Worm (Caenorhabditis elegans) whole organism, L4 larva: ENCODE results near the gene fkh-8.
A peak's percentile ranks its signal among the peaks of the same experiment; 100 is the strongest.

Source experiments
- F37D6.2 ChIP-seq: sonication (generic microtip); optimal IDR thresholded peaks from 2 replicates; lab custom pipeline; 2016; ENCODE audit warnings: mild to moderate bottlenecking, missing genetic modification characterization, missing compliant biosample characterization
- T26A8.4 ChIP-seq: fragments of 200-800 bp; sonication (Bioruptor generic); IDR thresholded peaks from 2 replicates; pipeline ENCODE4 v1.3.6; 2022; ENCODE audit warnings: missing genetic modification characterization, missing compliant biosample characterization
- ceh-32 ChIP-seq: sonication (generic microtip); optimal IDR thresholded peaks from 2 replicates; lab custom pipeline; 2016; ENCODE audit warnings: mild to moderate bottlenecking, missing genetic modification characterization, missing compliant biosample characterization; ENCODE audit not compliant: poor library complexity
- ceh-82 ChIP-seq: sonication (generic microtip); optimal IDR thresholded peaks from 2 replicates; lab custom pipeline; 2017; ENCODE audit warnings: missing biosample characterization, missing genetic modification characterization
- ces-1 ChIP-seq: fragments of 150-350 bp; sonication (generic microtip); optimal IDR thresholded peaks from 4 replicates; lab custom pipeline; 2014; ENCODE audit warnings: missing biosample characterization, missing genetic modification reagents, missing genetic modification characterization
- ctbp-1 ChIP-seq: fragments of 200-800 bp; sonication (Bioruptor generic); IDR thresholded peaks from 2 replicates; pipeline ENCODE4 v1.3.6; 2022; ENCODE audit warnings: missing genetic modification reagents, missing genetic modification characterization, missing compliant biosample characterization
- dmd-8 ChIP-seq: fragments of 200-800 bp; sonication (Bioruptor generic); IDR thresholded peaks from 2 replicates; pipeline ENCODE4 v1.3.6; 2022; ENCODE audit warnings: missing genetic modification characterization, missing compliant biosample characterization
- fkh-10 ChIP-seq: fragments of 150-350 bp; optimal IDR thresholded peaks from 2 replicates; lab custom pipeline; 2014; ENCODE audit warnings: missing biosample characterization, missing genetic modification reagents, missing genetic modification characterization
- hlh-30 ChIP-seq: sonication (generic microtip); optimal IDR thresholded peaks from 2 replicates; lab custom pipeline; 2017; ENCODE audit warnings: antibody characterized with exemption, mild to moderate bottlenecking, missing genetic modification characterization, missing compliant biosample characterization; ENCODE audit not compliant: insufficient read depth
- lim-7 ChIP-seq: fragments of 200-800 bp; sonication (Bioruptor generic); IDR thresholded peaks from 2 replicates; pipeline ENCODE4 v1.3.6; 2022; ENCODE audit warnings: missing genetic modification characterization, missing compliant biosample characterization
- lir-3 ChIP-seq: sonication (generic microtip); optimal IDR thresholded peaks from 2 replicates; lab custom pipeline; 2016; ENCODE audit warnings: mild to moderate bottlenecking, missing genetic modification characterization, missing compliant biosample characterization
- madf-9 ChIP-seq: fragments of 200-800 bp; sonication (Bioruptor generic); conservative IDR thresholded peaks from 2 replicates; pipeline ENCODE4 v1.3.6; 2022; ENCODE audit warnings: missing genetic modification reagents, missing genetic modification characterization, missing compliant biosample characterization
- mdt-29 ChIP-seq: fragments of 200-800 bp; sonication (Bioruptor generic); IDR thresholded peaks from 2 replicates; pipeline ENCODE4 v1.3.6; 2022; ENCODE audit warnings: missing genetic modification reagents, missing genetic modification characterization, missing compliant biosample characterization
- nhr-10 ChIP-seq: fragments of 150-350 bp; optimal IDR thresholded peaks from 2 replicates; lab custom pipeline; 2014; ENCODE audit warnings: missing biosample characterization, missing genetic modification characterization
- nhr-48 ChIP-seq: sonication (generic microtip); optimal IDR thresholded peaks from 2 replicates; lab custom pipeline; 2016; ENCODE audit warnings: mild to moderate bottlenecking, missing genetic modification characterization, missing compliant biosample characterization
- sdz-12 ChIP-seq: fragments of 200-800 bp; sonication (Bioruptor generic); optimal IDR thresholded peaks from 2 replicates; lab custom pipeline; 2018; ENCODE audit warnings: mild to moderate bottlenecking, missing genetic modification characterization, missing compliant biosample characterization
- set-16 ChIP-seq: fragments of 200-800 bp; sonication (Bioruptor generic); IDR thresholded peaks from 2 replicates; pipeline ENCODE4 v1.3.6; 2022; ENCODE audit warnings: missing genetic modification reagents, missing genetic modification characterization, missing compliant biosample characterization
- snpc-1.2 ChIP-seq: fragments of 200-800 bp; sonication (Bioruptor generic); IDR thresholded peaks from 2 replicates; pipeline ENCODE4 v1.3.6; 2022; ENCODE audit warnings: missing genetic modification reagents, missing genetic modification characterization, missing compliant biosample characterization
- tag-97 ChIP-seq: fragments of 200-800 bp; sonication (Bioruptor generic); IDR thresholded peaks from 2 replicates; pipeline ENCODE4 v1.3.6; 2022; ENCODE audit warnings: missing genetic modification characterization, missing compliant biosample characterization
- unc-62 ChIP-seq, 3 experiments: fragments of 150-350 bp in 1 of 3; sonication (generic microtip); optimal IDR thresholded peaks in 2 of 3; peaks in 1 of 3; 1 replicate in 1 of 3; 2 replicates in 2 of 3; lab custom pipeline; 2014 to 2017; ENCODE audit warnings: missing biosample characterization in 3 of 3, missing genetic modification characterization in 3 of 3, missing genetic modification reagents in 3 of 3, missing genotype in 1 of 3
- zag-1 ChIP-seq: fragments of 150-350 bp; optimal IDR thresholded peaks from 2 replicates; lab custom pipeline; 2014; ENCODE audit warnings: missing biosample characterization, missing genetic modification characterization
- zfp-2 ChIP-seq: sonication (generic microtip); optimal IDR thresholded peaks from 2 replicates; lab custom pipeline; 2016; ENCODE audit warnings: mild to moderate bottlenecking, missing genetic modification characterization, missing compliant biosample characterization

fkh-8 gene

ce11 chrII:6148369-6148768 is 42.8 kb downstream of the fkh-8 start (continued):
- TF ChIP-seq hlh-30 (peak; percentile 34), madf-9 (GFP tag; lab: Robert Waterston, UW) (no peak), ceh-82 (no peak), zfp-2 (tag; lab: Kevin White, UChicago) (no peak), lir-3 (tag; lab: Kevin White, UChicago) (no peak), dmd-8 (GFP tag; lab: Robert Waterston, UW) (no peak), T26A8.4 (no peak), nhr-10 (tag; lab: Kevin White, UChicago) (no peak), lim-7 (GFP tag; lab: Robert Waterston, UW) (no peak), F37D6.2 (tag; lab: Kevin White, UChicago) (peak; percentile 24), mdt-29 (GFP tag; lab: Robert Waterston, UW) (no peak)

DNA sequence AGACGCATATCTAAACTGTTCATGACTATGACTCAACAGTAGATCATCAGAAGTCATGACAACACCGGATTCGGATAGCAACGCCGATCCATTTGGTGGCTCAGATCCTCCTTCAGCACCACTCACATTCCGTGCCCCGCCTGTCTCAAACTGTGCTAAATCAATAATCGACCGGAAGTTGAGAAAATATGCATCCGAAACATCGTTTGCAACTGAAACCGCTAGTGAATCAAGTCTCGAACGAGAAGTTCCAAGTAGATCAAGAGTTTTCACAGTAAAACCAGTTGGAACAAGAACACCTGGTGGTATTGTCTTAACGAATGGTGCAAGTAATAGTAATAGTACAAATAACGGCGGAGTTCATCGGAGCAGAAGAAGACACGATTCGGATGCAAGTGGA is 44.1 kb downstream of the fkh-8 start:
- TF ChIP-seq ces-1 (no peak), unc-62 (GFP tag; optimal IDR thresholded peaks at IDR 0.05 in 1 of 2; lab: Kevin White, UChicago) (peak in 1 of 2 experiments; percentile 93), unc-62 (tag; optimal IDR thresholded peaks at IDR 0.05; lab: Kevin White, UChicago) (no peak), snpc-1.2 (GFP tag; lab: Robert Waterston, UW) (no peak), zag-1 (no peak), ctbp-1 (GFP tag; lab: Robert Waterston, UW) (no peak), set-16 (GFP tag; lab: Robert Waterston, UW) (no peak)

DNA sequence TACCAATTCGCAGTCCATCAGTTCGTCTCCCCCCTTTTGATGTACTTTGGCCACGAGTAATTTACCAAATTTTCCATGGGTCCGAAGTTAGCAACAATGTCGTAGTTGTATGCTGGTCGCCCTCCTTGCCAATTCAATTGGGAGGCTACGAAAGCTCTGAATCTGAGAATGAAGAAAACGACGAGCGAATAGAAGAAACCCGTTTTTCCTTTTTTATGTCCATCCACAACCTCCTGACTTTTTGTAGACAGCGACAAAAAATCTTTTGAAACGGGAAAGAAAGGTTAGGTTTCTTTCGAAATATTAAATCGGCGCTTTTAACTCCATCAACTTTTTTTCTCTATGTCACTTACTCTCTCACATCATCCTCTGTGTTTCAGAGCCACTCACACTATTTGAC is 48.7 kb downstream of the fkh-8 start:
- TF ChIP-seq tag-97 (GFP tag; lab: Robert Waterston, UW): no peak
- TF ChIP-seq ceh-32 (tag; lab: Kevin White, UChicago): no peak
- peak; percentile 56 for TF ChIP-seq fkh-10 (GFP tag; lab: Kevin White, UChicago)
- peak in 1 of 2 experiments; percentile 7 for TF ChIP-seq unc-62 (GFP tag; optimal IDR thresholded peaks at IDR 0.05 in 1 of 2; lab: Kevin White, UChicago)
- no peak for TF ChIP-seq unc-62 (tag; optimal IDR thresholded peaks at IDR 0.05; lab: Kevin White, UChicago)
- TF ChIP-seq nhr-48 (tag; lab: Kevin White, UChicago): no peak
- TF ChIP-seq sdz-12 (GFP tag; lab: Kevin White, UChicago): no peak
- TF ChIP-seq dmd-8 (GFP tag; lab: Robert Waterston, UW): no peak
- no peak for TF ChIP-seq F37D6.2 (tag; lab: Kevin White, UChicago)
